Worm (Caenorhabditis elegans): Measurements from ENCODE around the gene skr-5.

Gene skr-5

ce11 chrV:17303392-17303791 is 44.3 kb upstream of the skr-5 start:
- no peak for TF ChIP-seq nhr-25 (tag; optimal IDR thresholded peaks at IDR 0.05)

- no peak for TF ChIP-seq elt-2 (tag; optimal IDR thresholded peaks at IDR 0.05)
- no peak for TF ChIP-seq skn-1 (tag; optimal IDR thresholded peaks at IDR 0.05)
- TF ChIP-seq ama-1 (optimal IDR thresholded peaks at IDR 0.05) = no peak
- no peak for TF ChIP-seq ZK546.5 (tag; optimal IDR thresholded peaks at IDR 0.05)
- TF ChIP-seq nhr-28 (tag; optimal IDR thresholded peaks at IDR 0.05) = no peak
- no peak for TF ChIP-seq ztf-4 (tag; optimal IDR thresholded peaks at IDR 0.05)
- TF ChIP-seq nhr-237 (tag; optimal IDR thresholded peaks at IDR 0.05) = no peak
- no peak for TF ChIP-seq ceh-28 (tag; optimal IDR thresholded peaks at IDR 0.05)
- no peak for TF ChIP-seq R02D3.7 (tag; optimal IDR thresholded peaks at IDR 0.05)
- TF ChIP-seq unc-39 (tag; optimal IDR thresholded peaks at IDR 0.05) = no peak
- TF ChIP-seq lin-39 (tag; optimal IDR thresholded peaks at IDR 0.05) = no peak
- no peak for TF ChIP-seq fos-1 (tag; optimal IDR thresholded peaks at IDR 0.05)
- no peak for TF ChIP-seq tbx-2 (tag; optimal IDR thresholded peaks at IDR 0.05)
- no peak for TF ChIP-seq nhr-67 (tag; optimal IDR thresholded peaks at IDR 0.05)
Observed at ce11 chrV:17307926-17308325, 39.8 kb upstream of the skr-5 start.

DNA sequence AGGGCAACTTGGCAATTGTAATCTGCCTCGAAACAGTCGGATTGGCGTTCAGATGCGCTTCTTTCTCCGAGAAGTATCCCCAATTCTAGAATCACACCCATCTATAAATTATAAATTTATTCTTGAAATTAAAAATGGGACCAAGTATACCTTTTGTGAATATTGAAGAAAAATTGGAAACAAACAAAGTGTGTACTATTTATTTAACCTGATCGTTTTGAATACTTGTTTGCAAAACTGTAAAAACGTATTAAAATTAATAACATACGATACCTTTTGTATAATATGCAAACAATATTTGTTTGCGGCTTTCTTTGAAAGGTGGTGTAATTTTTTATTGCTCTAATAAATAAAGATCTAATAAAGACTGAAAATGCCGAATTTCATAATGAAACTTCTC is 35.3 kb upstream of the skr-5 start, which contains the start of gene Y61B8B.3:
TSS of gene Y61B8B.3 (minus strand) at position 101 of the 400 bp plus-strand sequence.
- TF ChIP-seq ceh-9 (tag; optimal IDR thresholded peaks at IDR 0.05) = no peak
- no peak for TF ChIP-seq ZK546.5 (tag; optimal IDR thresholded peaks at IDR 0.05)
- TF ChIP-seq fkh-10 (GFP tag; optimal IDR thresholded peaks at IDR 0.05) = no peak
- TF ChIP-seq ztf-4 (tag; optimal IDR thresholded peaks at IDR 0.05) = no peak
- TF ChIP-seq skn-1 (tag; optimal IDR thresholded peaks at IDR 0.05) = no peak
- TF ChIP-seq unc-62 (GFP tag; optimal IDR thresholded peaks at IDR 0.05) = no peak
- TF ChIP-seq tbx-2 (tag; optimal IDR thresholded peaks at IDR 0.05) = no peak
- no peak for TF ChIP-seq elt-2 (tag; optimal IDR thresholded peaks at IDR 0.05)
- no peak for TF ChIP-seq aly-2 (tag; optimal IDR thresholded peaks at IDR 0.05)
- no peak for TF ChIP-seq nhr-237 (tag; optimal IDR thresholded peaks at IDR 0.05)
- no peak for TF ChIP-seq ceh-28 (tag; optimal IDR thresholded peaks at IDR 0.05)
- TF ChIP-seq nhr-43 (tag; optimal IDR thresholded peaks at IDR 0.05; ENCODE audit: poor library complexity, severe bottlenecking) = no peak
- TF ChIP-seq fkh-2 (tag; optimal IDR thresholded peaks at IDR 0.05) = no peak

- no peak for TF ChIP-seq ceh-28 (tag; optimal IDR thresholded peaks at IDR 0.05)
- no peak for TF ChIP-seq egl-5 (tag; optimal IDR thresholded peaks at IDR 0.05)
- TF ChIP-seq sea-2 (GFP tag; optimal IDR thresholded peaks at IDR 0.05) = no peak
- TF ChIP-seq hmg-11 (tag; optimal IDR thresholded peaks at IDR 0.05) = no peak
Observed at ce11 chrV:17315063-17315462, 32.6 kb upstream of the skr-5 start, which contains the start of gene F31E9.6. F31E9.6 (minus strand) TSS chrV:17315153.

DNA sequence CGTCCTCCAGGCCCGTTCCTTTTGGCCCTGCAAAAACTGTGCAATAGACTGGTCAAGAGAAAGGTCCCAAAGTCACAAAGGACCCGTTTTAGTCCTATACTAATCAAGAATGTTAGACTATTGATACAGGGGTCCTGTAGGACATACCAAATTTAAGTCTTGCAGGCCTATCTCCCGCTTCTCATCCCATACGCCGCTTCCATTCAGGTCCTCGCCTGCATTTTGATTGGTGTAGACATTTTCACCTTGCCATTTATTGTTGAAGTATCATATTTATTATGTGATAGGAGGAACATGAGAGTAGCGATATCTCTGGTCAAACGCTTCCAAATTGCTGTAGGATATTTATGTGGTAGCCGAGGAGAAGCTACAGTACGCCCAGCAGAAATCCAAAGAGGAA is 30.4 kb upstream of the skr-5 start:
- TF ChIP-seq zag-1 (tag; optimal IDR thresholded peaks at IDR 0.05) (no peak), nhr-11 (tag; optimal IDR thresholded peaks at IDR 0.05) (no peak), snpc-4 (tag; optimal IDR thresholded peaks at IDR 0.05) (no peak), aly-2 (tag; optimal IDR thresholded peaks at IDR 0.05) (no peak), nfya-1 (tag; optimal IDR thresholded peaks at IDR 0.05; ENCODE audit: insufficient read depth) (no peak), ztf-11 (tag; optimal IDR thresholded peaks at IDR 0.05) (no peak), ceh-9 (tag; optimal IDR thresholded peaks at IDR 0.05) (no peak), nhr-12 (tag; optimal IDR thresholded peaks at IDR 0.05) (no peak), fos-1 (tag; optimal IDR thresholded peaks at IDR 0.05) (no peak), fkh-2 (tag; optimal IDR thresholded peaks at IDR 0.05) (no peak), skn-1 (tag; optimal IDR thresholded peaks at IDR 0.05) (no peak), ceh-82 (tag; optimal IDR thresholded peaks at IDR 0.05) (no peak), nhr-77 (tag; optimal IDR thresholded peaks at IDR 0.05) (no peak), elt-2 (tag; optimal IDR thresholded peaks at IDR 0.05) (no peak), jun-1 (tag; optimal IDR thresholded peaks at IDR 0.05) (no peak), elt-1 (tag; optimal IDR thresholded peaks at IDR 0.05) (no peak), eor-1 (tag; optimal IDR thresholded peaks at IDR 0.05) (no peak), tbx-2 (tag; optimal IDR thresholded peaks at IDR 0.05) (no peak)
